Worm (Caenorhabditis elegans) whole organism, L2 larva: Measurements from ENCODE around the gene crb-1.

Experiments used
- blmp-1 ChIP-seq: sonication (generic microtip); optimal IDR thresholded peaks from 2 replicates; lab custom pipeline; 2017; ENCODE audit warnings: missing genetic modification characterization, mild to moderate bottlenecking, missing compliant biosample characterization, antibody characterized with exemption, moderate library complexity; ENCODE audit not compliant: insufficient read depth
- egl-27 ChIP-seq: sonication (generic microtip); optimal IDR thresholded peaks from 3 replicates; lab custom pipeline; 2017; ENCODE audit warnings: missing biosample characterization, missing genetic modification reagents, missing genetic modification characterization
- elt-1 ChIP-seq: fragments of 150-350 bp; optimal IDR thresholded peaks from 2 replicates; lab custom pipeline; 2014; ENCODE audit warnings: missing biosample characterization, missing genetic modification characterization
- elt-3 ChIP-seq: sonication (generic microtip); optimal IDR thresholded peaks from 2 replicates; lab custom pipeline; 2017; ENCODE audit warnings: missing biosample characterization, missing genetic modification characterization
- nhr-12 ChIP-seq: fragments of 150-350 bp; optimal IDR thresholded peaks from 2 replicates; lab custom pipeline; 2014; ENCODE audit warnings: missing biosample characterization, missing genetic modification characterization
- nhr-237 ChIP-seq: fragments of 150-350 bp; optimal IDR thresholded peaks from 2 replicates; lab custom pipeline; 2014; ENCODE audit warnings: missing biosample characterization, missing genetic modification characterization
- nhr-77 ChIP-seq: fragments of 150-350 bp; optimal IDR thresholded peaks from 2 replicates; lab custom pipeline; 2014; ENCODE audit warnings: missing biosample characterization, missing genetic modification characterization
- ztf-11 ChIP-seq: sonication (generic microtip); optimal IDR thresholded peaks from 2 replicates; lab custom pipeline; 2017; ENCODE audit warnings: missing biosample characterization, missing genetic modification characterization
- ztf-4 ChIP-seq: fragments of 150-350 bp; optimal IDR thresholded peaks from 2 replicates; lab custom pipeline; 2014; ENCODE audit warnings: missing biosample characterization, missing genetic modification characterization

DNA sequence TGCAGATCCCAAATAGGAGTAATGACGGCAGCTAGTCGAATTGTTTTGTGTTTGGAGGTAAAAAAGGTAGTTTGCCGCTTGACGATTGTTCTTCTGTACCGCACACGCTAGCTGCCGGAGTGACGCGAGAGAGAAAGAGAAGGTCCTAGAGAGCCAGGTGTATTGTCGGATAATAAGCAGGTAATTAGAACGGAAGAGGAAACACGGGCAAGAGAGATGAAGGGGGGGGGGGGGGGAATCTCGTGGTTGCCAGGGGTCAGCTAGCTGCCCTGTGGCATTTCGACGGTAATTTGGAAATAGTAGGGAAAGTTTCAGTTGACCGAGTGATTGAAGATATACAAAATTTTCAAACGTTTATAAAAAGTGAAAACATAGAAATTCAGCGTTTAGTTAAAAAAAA lies at the start of gene crb-1:
- TF ChIP-seq ztf-11 (no peak), nhr-12 (tag; lab: Kevin White, UChicago) (no peak), elt-3 (tag; lab: Kevin White, UChicago) (no peak), ztf-4 (tag; lab: Kevin White, UChicago) (no peak), blmp-1 (no peak), egl-27 (tag; lab: Kevin White, UChicago) (no peak), nhr-77 (tag; lab: Kevin White, UChicago) (no peak), elt-1 (tag; lab: Kevin White, UChicago) (no peak), nhr-237 (tag; lab: Kevin White, UChicago) (no peak)
